Worm (Caenorhabditis elegans) whole organism, midembryonic: ENCODE data around the gene R13A5.11.

ENCODE experiments used
- T22C8.4 ChIP-seq: fragments of 200-800 bp; sonication (Bioruptor generic); IDR thresholded peaks from 2 replicates; pipeline ENCODE4 v1.3.6; 2022; ENCODE audit warnings: missing genetic modification characterization, missing compliant biosample characterization
- cog-1 ChIP-seq: sonication (generic microtip); optimal IDR thresholded peaks from 2 replicates; lab custom pipeline; 2016; ENCODE audit warnings: missing genetic modification characterization, missing compliant biosample characterization
- flt-1 ChIP-seq: fragments of 200-800 bp; sonication (Bioruptor generic); IDR thresholded peaks from 2 replicates; pipeline ENCODE4 v1.3.6; 2022; ENCODE audit warnings: missing genetic modification characterization, missing compliant biosample characterization
- klf-2 ChIP-seq: fragments of 200-800 bp; sonication (Bioruptor generic); conservative IDR thresholded peaks from 2 replicates; pipeline ENCODE4 v1.3.6; 2022; ENCODE audit warnings: missing genetic modification reagents, missing genetic modification characterization, missing compliant biosample characterization
- med-1 ChIP-seq: sonication (generic microtip); optimal IDR thresholded peaks from 2 replicates; lab custom pipeline; 2017; ENCODE audit warnings: missing genetic modification characterization, mild to moderate bottlenecking, missing compliant biosample characterization, antibody characterized with exemption, missing genetic modification reagents; ENCODE audit not compliant: insufficient read depth
- ref-1 ChIP-seq: fragments of 200-800 bp; sonication (Bioruptor generic); conservative IDR thresholded peaks from 2 replicates; pipeline ENCODE4 v1.3.6; 2022; ENCODE audit warnings: missing genetic modification reagents, missing genetic modification characterization, missing compliant biosample characterization
- tab-1 ChIP-seq: fragments of 200-800 bp; sonication (Bioruptor generic); IDR thresholded peaks from 2 replicates; pipeline ENCODE4 v1.3.6; 2022; ENCODE audit warnings: missing genetic modification characterization, missing compliant biosample characterization
- ztf-23 ChIP-seq: fragments of 200-800 bp; sonication (Bioruptor generic); IDR thresholded peaks from 2 replicates; pipeline ENCODE4 v1.3.6; 2022; ENCODE audit warnings: missing genetic modification reagents, missing genetic modification characterization, missing compliant biosample characterization
- ztf-29 ChIP-seq: fragments of 200-800 bp; sonication (Bioruptor generic); IDR thresholded peaks from 2 replicates; pipeline ENCODE4 v1.3.6; 2022; ENCODE audit warnings: missing genetic modification reagents, missing genetic modification characterization, missing compliant biosample characterization

The R13A5.11 gene

DNA sequence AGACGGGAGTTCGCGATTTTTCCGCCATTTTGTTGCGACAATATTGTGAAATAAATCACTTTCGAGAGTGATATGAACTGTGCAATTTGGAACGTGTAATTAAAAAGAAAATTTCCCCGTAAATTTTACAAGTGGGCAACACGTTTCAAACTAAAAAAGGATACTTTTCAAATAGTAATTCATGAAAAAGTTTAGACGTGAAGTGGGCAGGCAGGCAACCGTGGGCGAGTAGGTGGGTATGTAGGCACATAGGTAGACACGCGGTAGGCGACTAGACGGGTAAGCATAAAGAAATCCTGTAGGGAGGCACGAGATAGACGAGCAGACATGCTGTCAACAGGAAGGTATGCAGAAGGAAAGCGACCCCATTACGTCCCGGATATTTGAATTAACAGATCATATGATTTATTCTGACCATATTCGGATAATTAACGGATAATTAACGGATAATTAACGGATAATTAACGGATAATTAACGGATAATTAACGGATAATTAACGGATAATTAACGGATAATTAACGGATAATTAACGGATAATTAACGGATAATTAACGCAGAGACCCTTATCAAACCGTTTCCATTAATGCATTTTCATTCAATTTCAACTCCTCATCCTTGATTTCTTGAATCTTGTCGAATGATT, at the start of gene R13A5.11:
Gene R13A5.11 (minus strand): TSS at position 51 of the 644 bp plus-strand sequence.
- TF ChIP-seq ztf-23 (no peak), flt-1 (GFP tag; lab: Robert Waterston, UW) (no peak), T22C8.4 (GFP tag; lab: Robert Waterston, UW) (no peak), tab-1 (GFP tag; lab: Robert Waterston, UW) (no peak), cog-1 (tag; lab: Kevin White, UChicago) (no peak), ztf-29 (GFP tag; lab: Robert Waterston, UW) (no peak), klf-2 (GFP tag; lab: Robert Waterston, UW) (no peak), med-1 (GFP tag; lab: Kevin White, UChicago) (no peak), ref-1 (GFP tag; lab: Robert Waterston, UW) (no peak)

DNA sequence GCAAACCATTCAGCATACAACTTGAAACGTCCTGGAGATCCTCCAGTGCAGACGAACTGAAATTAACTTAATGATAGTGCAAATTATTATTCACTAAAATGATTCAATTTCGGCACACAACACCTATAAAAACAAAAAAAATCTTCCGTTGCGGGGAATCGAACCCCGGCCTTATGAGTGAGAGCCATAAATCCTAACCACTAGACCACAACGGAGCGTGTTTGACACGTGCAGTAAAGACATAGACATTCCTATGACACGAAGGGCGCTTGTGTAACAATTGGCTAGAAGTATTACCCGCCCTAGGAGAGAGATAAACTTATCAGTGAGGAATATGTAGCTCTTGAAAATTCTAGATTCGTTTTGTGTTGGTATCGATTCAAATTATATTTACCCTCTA, 48.9 kb upstream of the R13A5.11 start:
- TF ChIP-seq tab-1 (GFP tag; lab: Robert Waterston, UW) (peak; percentile 81; the same call in 1 of the 2 replicates), med-1 (GFP tag; lab: Kevin White, UChicago) (no peak), ztf-29 (GFP tag; lab: Robert Waterston, UW) (peak; percentile 32; the same call in 1 of the 2 replicates), ref-1 (GFP tag; lab: Robert Waterston, UW) (peak; percentile 78), klf-2 (GFP tag; lab: Robert Waterston, UW) (0 out of 2 replicates have a peak, but pooled peaks have one; percentile 33), flt-1 (GFP tag; lab: Robert Waterston, UW) (peak; percentile 93), ztf-23 (peak; percentile 76; the same call in 1 of the 2 replicates), cog-1 (tag; lab: Kevin White, UChicago) (no peak), T22C8.4 (GFP tag; lab: Robert Waterston, UW) (peak; percentile 71)

DNA sequence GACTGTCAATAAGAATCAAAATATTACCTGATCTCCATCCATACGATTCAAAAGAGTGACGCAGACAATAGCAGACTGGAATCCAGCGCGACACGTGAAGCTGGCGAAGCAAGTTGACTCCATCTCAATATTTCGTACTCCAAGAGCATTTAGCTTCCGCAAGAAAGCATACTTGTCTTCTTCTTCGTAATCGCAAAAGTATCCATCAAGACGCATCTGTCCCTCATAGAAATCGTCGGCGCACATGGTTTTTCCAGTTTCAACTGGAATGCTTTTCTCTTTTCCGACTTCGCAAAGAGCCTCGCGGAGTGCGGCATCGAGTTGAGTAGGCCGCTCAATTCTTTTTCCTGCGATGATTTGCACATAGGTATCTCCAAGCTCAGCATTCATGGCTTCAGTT, 48.2 kb upstream of the R13A5.11 start:
- no peak for TF ChIP-seq klf-2 (GFP tag; lab: Robert Waterston, UW)
- TF ChIP-seq med-1 (GFP tag; lab: Kevin White, UChicago), result no peak
- TF ChIP-seq tab-1 (GFP tag; lab: Robert Waterston, UW), result no peak
- no peak for TF ChIP-seq flt-1 (GFP tag; lab: Robert Waterston, UW)
- no peak for TF ChIP-seq cog-1 (tag; lab: Kevin White, UChicago)

DNA sequence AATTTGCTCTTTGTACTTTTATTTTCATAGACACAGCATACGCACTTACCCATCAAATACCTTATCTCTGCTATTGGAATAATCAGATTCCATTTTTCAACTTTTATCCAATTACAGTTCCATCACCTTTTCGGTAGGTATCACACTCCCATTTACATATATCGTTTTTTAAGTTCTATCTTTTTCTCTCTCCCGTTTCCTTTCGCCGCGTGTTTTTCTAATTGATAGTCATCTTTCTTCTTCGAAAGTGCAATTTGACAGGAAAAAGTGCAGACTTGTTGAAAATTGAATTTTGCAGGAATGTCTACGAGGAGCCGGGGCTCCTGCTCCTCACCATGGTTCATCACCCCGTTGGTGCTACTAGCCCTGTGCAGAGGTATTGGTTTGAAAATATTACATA, 32.0 kb upstream of the R13A5.11 start, which contains the start of gene fbn-1:
Gene fbn-1 (plus strand): TSS at position 301 of the 400 bp plus-strand sequence.
- no peak for TF ChIP-seq med-1 (GFP tag; lab: Kevin White, UChicago)
- TF ChIP-seq flt-1 (GFP tag; lab: Robert Waterston, UW), result no peak
- no peak for TF ChIP-seq tab-1 (GFP tag; lab: Robert Waterston, UW)
- no peak for TF ChIP-seq ztf-23
- TF ChIP-seq cog-1 (tag; lab: Kevin White, UChicago), result no peak
- TF ChIP-seq klf-2 (GFP tag; lab: Robert Waterston, UW), result no peak
- TF ChIP-seq ztf-29 (GFP tag; lab: Robert Waterston, UW), result no peak
- no peak for TF ChIP-seq ref-1 (GFP tag; lab: Robert Waterston, UW)
- no peak for TF ChIP-seq T22C8.4 (GFP tag; lab: Robert Waterston, UW)

DNA sequence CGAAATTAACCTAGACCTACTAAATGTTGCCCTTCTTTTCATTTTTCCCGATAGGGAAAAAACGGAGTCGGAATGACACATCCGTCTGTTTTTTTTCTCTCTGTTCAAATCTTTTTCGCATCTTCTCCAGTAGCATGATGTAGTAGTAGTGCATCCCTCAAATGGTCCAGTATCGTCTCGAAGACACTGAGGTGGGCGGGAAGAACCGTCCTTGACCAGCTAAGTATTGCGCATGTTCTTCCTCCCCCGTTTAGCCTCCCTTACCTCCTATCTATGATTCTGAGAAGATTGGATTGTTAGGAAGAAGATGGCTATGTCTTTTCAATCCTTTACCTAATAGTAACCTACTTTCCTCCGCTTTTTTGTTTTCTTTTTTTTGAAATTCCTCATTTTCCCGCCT, 29.8 kb upstream of the R13A5.11 start:
- TF ChIP-seq ref-1 (GFP tag; lab: Robert Waterston, UW) (no peak), flt-1 (GFP tag; lab: Robert Waterston, UW) (no peak)

DNA sequence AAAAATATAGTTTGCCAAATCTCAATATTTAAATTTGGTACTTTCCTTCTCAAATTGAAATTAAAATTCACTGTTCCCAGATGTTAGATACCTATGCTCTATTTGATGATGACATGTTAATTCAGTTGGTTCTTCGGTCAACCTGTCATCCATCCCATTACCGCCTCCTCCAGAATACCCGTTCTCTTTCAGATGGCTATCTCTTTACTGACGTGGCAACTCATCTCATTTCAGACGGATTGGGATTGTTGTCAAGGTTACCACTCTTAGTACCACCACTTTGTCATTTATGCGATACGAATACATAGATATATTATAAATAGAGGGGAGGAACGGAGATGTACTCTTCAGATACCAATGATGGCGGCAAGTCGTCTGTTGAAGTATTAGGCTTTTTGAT, 28.2 kb upstream of the R13A5.11 start:
- no peak for TF ChIP-seq tab-1 (GFP tag; lab: Robert Waterston, UW)
- no peak for TF ChIP-seq ztf-29 (GFP tag; lab: Robert Waterston, UW)
- no peak for TF ChIP-seq klf-2 (GFP tag; lab: Robert Waterston, UW)
- no peak for TF ChIP-seq ref-1 (GFP tag; lab: Robert Waterston, UW)
- no peak for TF ChIP-seq ztf-23
- no peak for TF ChIP-seq flt-1 (GFP tag; lab: Robert Waterston, UW)
- no peak for TF ChIP-seq T22C8.4 (GFP tag; lab: Robert Waterston, UW)
- no peak for TF ChIP-seq med-1 (GFP tag; lab: Kevin White, UChicago)
- TF ChIP-seq cog-1 (tag; lab: Kevin White, UChicago), result no peak

DNA sequence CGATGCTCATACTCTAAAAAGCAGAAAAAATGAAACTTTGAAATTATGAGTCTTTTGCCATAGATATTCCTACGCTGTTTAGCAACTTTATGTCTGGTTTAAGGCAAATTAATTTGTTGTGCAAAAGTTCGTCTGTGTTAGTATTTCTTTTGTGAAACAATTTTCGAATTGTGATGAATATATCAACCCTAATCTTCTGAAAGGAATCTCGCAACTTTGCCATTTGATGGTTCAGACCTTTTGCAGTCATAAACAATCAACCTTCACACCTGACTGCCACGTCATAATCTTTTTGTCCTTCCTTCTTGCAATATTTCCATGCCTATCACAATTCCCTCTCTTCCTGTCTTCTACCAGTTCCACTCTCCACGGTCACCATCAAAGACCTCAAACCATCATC, 26.7 kb upstream of the R13A5.11 start:
- TF ChIP-seq T22C8.4 (GFP tag; lab: Robert Waterston, UW) (no peak), flt-1 (GFP tag; lab: Robert Waterston, UW) (no peak), cog-1 (tag; lab: Kevin White, UChicago) (no peak), tab-1 (GFP tag; lab: Robert Waterston, UW) (no peak), klf-2 (GFP tag; lab: Robert Waterston, UW) (no peak), ztf-23 (no peak), ztf-29 (GFP tag; lab: Robert Waterston, UW) (no peak), ref-1 (GFP tag; lab: Robert Waterston, UW) (no peak), med-1 (GFP tag; lab: Kevin White, UChicago) (no peak)

DNA sequence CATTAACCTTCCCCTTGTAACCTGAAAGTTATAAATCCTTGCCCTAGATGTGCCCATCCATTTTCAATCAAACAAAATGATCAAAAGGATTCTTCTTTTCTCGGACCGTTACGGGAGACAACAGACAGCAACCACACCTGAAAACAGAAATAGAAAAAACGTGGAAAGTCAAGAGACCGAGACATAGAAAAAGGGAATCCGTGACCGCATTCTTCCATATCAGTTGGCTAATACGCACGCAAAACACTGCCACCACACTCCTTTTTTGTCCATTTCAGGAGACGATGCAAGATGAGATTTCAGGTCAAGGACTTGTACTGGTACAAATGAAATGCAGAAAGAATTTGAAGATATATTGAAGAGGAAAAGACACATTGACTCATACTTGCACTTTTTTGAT, 25.2 kb upstream of the R13A5.11 start:
- no peak for TF ChIP-seq med-1 (GFP tag; lab: Kevin White, UChicago)
- no peak for TF ChIP-seq ztf-23
- TF ChIP-seq ztf-29 (GFP tag; lab: Robert Waterston, UW), result no peak

DNA sequence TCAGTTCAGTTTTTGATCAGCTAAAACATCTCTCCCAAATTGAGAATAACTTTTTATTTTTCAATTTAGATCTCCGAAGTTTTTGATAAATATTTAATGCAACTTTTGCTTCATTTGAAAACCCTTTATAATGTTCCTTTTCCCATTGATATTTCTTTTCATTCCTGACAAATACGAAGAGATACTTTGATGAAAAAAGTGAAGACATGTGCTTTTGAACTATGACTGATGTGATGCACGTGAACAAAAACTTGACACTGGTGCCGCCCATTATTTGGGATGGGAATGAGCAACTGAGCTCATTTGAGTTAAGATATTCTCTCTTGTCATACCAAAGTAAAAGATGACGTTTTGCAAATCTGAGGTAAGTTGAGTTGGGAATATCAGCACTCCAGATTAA, 23.1 kb upstream of the R13A5.11 start, which contains the start of gene T04A6.1:
Gene T04A6.1 (plus strand): TSS at position 301 of the 400 bp plus-strand sequence.
- TF ChIP-seq med-1 (GFP tag; lab: Kevin White, UChicago) (no peak), tab-1 (GFP tag; lab: Robert Waterston, UW) (no peak), ref-1 (GFP tag; lab: Robert Waterston, UW) (no peak), flt-1 (GFP tag; lab: Robert Waterston, UW) (no peak), ztf-23 (no peak), T22C8.4 (GFP tag; lab: Robert Waterston, UW) (no peak), ztf-29 (GFP tag; lab: Robert Waterston, UW) (no peak), klf-2 (GFP tag; lab: Robert Waterston, UW) (no peak), cog-1 (tag; lab: Kevin White, UChicago) (no peak)
